Worm (Caenorhabditis elegans) whole organism, L4 larva: Measurements from ENCODE around the gene nol-9.

Experiments
- ceh-82 ChIP-seq: sonication (generic microtip); optimal IDR thresholded peaks from 2 replicates; lab custom pipeline; 2017; ENCODE audit warnings: missing biosample characterization, missing genetic modification characterization
- ctbp-1 ChIP-seq: fragments of 200-800 bp; sonication (Bioruptor generic); IDR thresholded peaks from 2 replicates; pipeline ENCODE4 v1.3.6; 2022; ENCODE audit warnings: missing genetic modification reagents, missing genetic modification characterization, missing compliant biosample characterization
- dmd-6 ChIP-seq: fragments of 200-800 bp; sonication (Bioruptor generic); IDR thresholded peaks from 2 replicates; pipeline ENCODE4 v1.3.6; 2022; ENCODE audit warnings: missing genetic modification reagents, missing genetic modification characterization, missing compliant biosample characterization
- hlh-30 ChIP-seq: sonication (generic microtip); optimal IDR thresholded peaks from 2 replicates; lab custom pipeline; 2017; ENCODE audit warnings: antibody characterized with exemption, mild to moderate bottlenecking, missing genetic modification characterization, missing compliant biosample characterization; ENCODE audit not compliant: insufficient read depth
- lsy-2 ChIP-seq, 2 experiments: fragments of 150-350 bp in 1 of 2; sonication (generic microtip) in 1 of 2; optimal IDR thresholded peaks; 2 replicates each; lab custom pipeline; 2014 to 2017; ENCODE audit warnings: missing biosample characterization in 2 of 2, missing genetic modification characterization in 2 of 2
- nhr-11 ChIP-seq: fragments of 150-350 bp; optimal IDR thresholded peaks from 2 replicates; lab custom pipeline; 2014; ENCODE audit warnings: missing biosample characterization, missing genetic modification characterization
- skn-1 ChIP-seq: fragments of 150-350 bp; optimal IDR thresholded peaks from 2 replicates; lab custom pipeline; 2014; ENCODE audit warnings: missing biosample characterization, missing genetic modification characterization
- snpc-4 ChIP-seq: fragments of 150-350 bp; optimal IDR thresholded peaks from 2 replicates; lab custom pipeline; 2014; ENCODE audit warnings: missing biosample characterization, missing genetic modification characterization
- zip-2 ChIP-seq: fragments of 150-350 bp; optimal IDR thresholded peaks from 2 replicates; lab custom pipeline; 2014; ENCODE audit warnings: missing biosample characterization, missing genetic modification characterization

DNA sequence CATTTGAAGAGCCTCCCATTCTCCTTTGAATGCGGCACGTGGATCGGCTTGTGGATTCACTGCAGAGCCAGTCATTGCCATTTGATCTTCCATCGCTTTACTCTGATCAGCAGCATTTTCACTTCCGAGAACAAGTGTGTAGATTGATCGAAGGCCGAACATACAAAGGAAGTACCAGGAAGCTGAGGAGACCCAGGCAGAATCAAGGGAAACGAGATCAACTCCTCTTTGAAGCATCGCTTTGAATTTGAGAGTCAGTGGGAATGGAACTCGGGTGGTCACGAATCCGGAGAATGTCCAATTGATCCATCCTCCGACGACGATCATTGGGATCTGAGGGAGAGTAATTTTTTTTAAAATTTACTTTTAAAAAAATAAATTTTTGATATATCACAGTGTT is 41.8 kb upstream of the nol-9 start:
- TF ChIP-seq ceh-82 (tag; lab: Kevin White, UChicago), result no peak
- TF ChIP-seq nhr-11 (tag; lab: Kevin White, UChicago), result no peak
- no peak for TF ChIP-seq lsy-2 (tag; optimal IDR thresholded peaks at IDR 0.05; lab: Kevin White, UChicago)
- TF ChIP-seq zip-2 (tag; lab: Kevin White, UChicago), result no peak
- TF ChIP-seq dmd-6, result no peak
- TF ChIP-seq skn-1 (tag; lab: Kevin White, UChicago), result no peak
- no peak for TF ChIP-seq hlh-30 (tag; lab: Kevin White, UChicago)
- TF ChIP-seq snpc-4 (tag; lab: Kevin White, UChicago), result no peak
- TF ChIP-seq ctbp-1 (GFP tag; lab: Robert Waterston, UW), result no peak
